Fruit fly (Drosophila melanogaster) whole organism, prepupa: Measurements from ENCODE around the gene CheA29a.

Experiments
- Blimp-1 ChIP-seq: fragments of 200-800 bp; sonication (Bioruptor generic); optimal IDR thresholded peaks from 3 replicates; lab custom pipeline; 2017; ENCODE audit warnings: missing biosample characterization, missing genetic modification characterization, mild to moderate bottlenecking, moderate library complexity, missing genetic modification reagents
- CG10631 ChIP-seq: fragments of 200-800 bp; sonication (Bioruptor generic); optimal IDR thresholded peaks from 2 replicates; lab custom pipeline; 2016; ENCODE audit warnings: missing biosample characterization, missing genetic modification characterization
- CG11294 ChIP-seq: fragments of 200-800 bp; sonication (Bioruptor generic); IDR thresholded peaks from 2 replicates; pipeline ENCODE4 v1.3.6; 2022; ENCODE audit warnings: missing biosample characterization, missing genetic modification characterization
- CG11902 ChIP-seq: fragments of 200-800 bp; sonication (Bioruptor generic); optimal IDR thresholded peaks from 3 replicates; lab custom pipeline; 2016; ENCODE audit warnings: missing biosample characterization, missing genetic modification characterization
- CG1621 ChIP-seq: fragments of 200-800 bp; sonication (Bioruptor generic); optimal IDR thresholded peaks from 3 replicates; lab custom pipeline; 2018; ENCODE audit warnings: missing biosample characterization, mild to moderate bottlenecking, missing genetic modification characterization
- CG3032 ChIP-seq: fragments of 200-800 bp; optimal IDR thresholded peaks from 2 replicates; lab custom pipeline; 2019; ENCODE audit warnings: missing biosample characterization, mild to moderate bottlenecking, missing genetic modification characterization, moderate library complexity
- CG31627 ChIP-seq: fragments of 200-800 bp; sonication (Bioruptor generic); optimal IDR thresholded peaks from 3 replicates; lab custom pipeline; 2016; ENCODE audit warnings: missing biosample characterization, missing genetic modification characterization
- CG32006 ChIP-seq: fragments of 200-800 bp; sonication (Bioruptor generic); optimal IDR thresholded peaks from 3 replicates; lab custom pipeline; 2017; ENCODE audit warnings: missing biosample characterization, mild to moderate bottlenecking, missing genetic modification characterization
- CG3919 ChIP-seq: fragments of 200-800 bp; sonication (Bioruptor generic); optimal IDR thresholded peaks from 3 replicates; lab custom pipeline; 2016; ENCODE audit warnings: missing biosample characterization, missing genetic modification characterization
- CG4318 ChIP-seq: fragments of 200-800 bp; sonication (Bioruptor generic); optimal IDR thresholded peaks from 3 replicates; lab custom pipeline; 2017; ENCODE audit warnings: missing biosample characterization, mild to moderate bottlenecking, missing genetic modification characterization
- CG6163 ChIP-seq: fragments of 200-800 bp; sonication (Bioruptor generic); IDR thresholded peaks from 3 replicates; pipeline ENCODE4 v1.3.6; 2022; ENCODE audit warnings: missing biosample characterization, missing genetic modification characterization
- CG6792 ChIP-seq: fragments of 200-800 bp; sonication (Bioruptor generic); optimal IDR thresholded peaks from 3 replicates; lab custom pipeline; 2016; ENCODE audit warnings: missing biosample characterization, missing genetic modification characterization
- CG6808 ChIP-seq: fragments of 200-800 bp; sonication (Bioruptor generic); optimal IDR thresholded peaks from 3 replicates; lab custom pipeline; 2017; ENCODE audit warnings: missing biosample characterization, missing genetic modification characterization, mild to moderate bottlenecking, moderate library complexity, missing genetic modification reagents
- CG7368 ChIP-seq: fragments of 200-800 bp; sonication (Bioruptor generic); optimal IDR thresholded peaks from 3 replicates; lab custom pipeline; 2016; ENCODE audit warnings: missing biosample characterization, missing genetic modification characterization
- CG8119 ChIP-seq: fragments of 200-800 bp; sonication (Bioruptor generic); IDR thresholded peaks from 3 replicates; pipeline ENCODE4 v1.3.6; 2022; ENCODE audit warnings: missing biosample characterization, missing genetic modification characterization
- CG8319 ChIP-seq: fragments of 200-800 bp; sonication (Bioruptor generic); optimal IDR thresholded peaks from 3 replicates; lab custom pipeline; 2016; ENCODE audit warnings: missing biosample characterization, missing genetic modification characterization
- CG8632 ChIP-seq: fragments of 200-800 bp; sonication (Bioruptor generic); optimal IDR thresholded peaks from 3 replicates; lab custom pipeline; 2016; ENCODE audit warnings: missing biosample characterization, missing genetic modification characterization
- CG9139 ChIP-seq: fragments of 200-800 bp; sonication (Bioruptor generic); optimal IDR thresholded peaks from 3 replicates; lab custom pipeline; 2017; ENCODE audit warnings: missing biosample characterization, mild to moderate bottlenecking, missing genetic modification characterization
- Eip75B ChIP-seq: fragments of 200-800 bp; sonication (Bioruptor generic); optimal IDR thresholded peaks from 3 replicates; lab custom pipeline; 2016; ENCODE audit warnings: missing biosample characterization, missing genetic modification characterization
- Eip78C ChIP-seq: fragments of 200-800 bp; sonication (Bioruptor generic); peaks from one replicate; lab custom pipeline; 2016; ENCODE audit warnings: missing biosample characterization, missing genetic modification characterization
- Eip93F ChIP-seq: fragments of 200-800 bp; sonication (Bioruptor generic); optimal IDR thresholded peaks from 2 replicates; lab custom pipeline; 2016; ENCODE audit warnings: missing biosample characterization, mild to moderate bottlenecking, missing genetic modification characterization
- Ets96B ChIP-seq: fragments of 200-800 bp; optimal IDR thresholded peaks from 2 replicates; lab custom pipeline; 2019; ENCODE audit warnings: missing biosample characterization, mild to moderate bottlenecking, missing genetic modification characterization, moderate library complexity
- Hr38 ChIP-seq: sonication (Bioruptor generic); optimal IDR thresholded peaks from 2 replicates; lab custom pipeline; 2016; ENCODE audit warnings: missing biosample characterization, missing genetic modification characterization
- Hr39 ChIP-seq: fragments of 200-800 bp; sonication (Bioruptor generic); optimal IDR thresholded peaks from 2 replicates; lab custom pipeline; 2016; ENCODE audit warnings: missing biosample characterization, missing genetic modification characterization
- Hr4 ChIP-seq: fragments of 200-800 bp; sonication (Bioruptor generic); optimal IDR thresholded peaks from 3 replicates; lab custom pipeline; 2016; ENCODE audit warnings: missing biosample characterization, missing genetic modification characterization
- OdsH ChIP-seq: fragments of 200-800 bp; sonication (Bioruptor generic); optimal IDR thresholded peaks from 3 replicates; lab custom pipeline; 2016; ENCODE audit warnings: missing biosample characterization, missing genetic modification characterization
- Smox ChIP-seq: fragments of 200-800 bp; sonication (Bioruptor generic); optimal IDR thresholded peaks from 3 replicates; lab custom pipeline; 2016; ENCODE audit warnings: missing biosample characterization, missing genetic modification characterization
- Sox102F ChIP-seq: fragments of 200-800 bp; sonication (Bioruptor generic); optimal IDR thresholded peaks from 2 replicates; lab custom pipeline; 2016; ENCODE audit warnings: missing biosample characterization, mild to moderate bottlenecking, missing genetic modification characterization
- Sox14 ChIP-seq: fragments of 200-800 bp; sonication (Bioruptor generic); optimal IDR thresholded peaks from 3 replicates; lab custom pipeline; 2016; ENCODE audit warnings: missing biosample characterization, missing genetic modification characterization
- Sox15 ChIP-seq: fragments of 200-800 bp; sonication (Bioruptor generic); optimal IDR thresholded peaks from 3 replicates; lab custom pipeline; 2016; ENCODE audit warnings: missing biosample characterization, missing genetic modification characterization
- acj6 ChIP-seq: fragments of 200-800 bp; sonication (Bioruptor generic); optimal IDR thresholded peaks from 3 replicates; lab custom pipeline; 2016; ENCODE audit warnings: missing biosample characterization, missing genetic modification characterization
- cyc ChIP-seq: fragments of 200-800 bp; sonication (Bioruptor generic); optimal IDR thresholded peaks from 3 replicates; lab custom pipeline; 2016; ENCODE audit warnings: missing biosample characterization, missing genetic modification characterization
- dac ChIP-seq: fragments of 200-800 bp; sonication (Bioruptor generic); optimal IDR thresholded peaks from 2 replicates; lab custom pipeline; 2017; ENCODE audit warnings: missing biosample characterization, mild to moderate bottlenecking, missing genetic modification characterization
- dsx ChIP-seq: fragments of 200-800 bp; optimal IDR thresholded peaks from 3 replicates; lab custom pipeline; 2019; ENCODE audit warnings: missing biosample characterization, mild to moderate bottlenecking, missing genetic modification characterization, moderate library complexity; ENCODE audit not compliant: poor library complexity, severe bottlenecking
- eg ChIP-seq: fragments of 200-800 bp; sonication (Bioruptor generic); IDR thresholded peaks from 3 replicates; pipeline ENCODE4 v1.3.6; 2022; ENCODE audit warnings: missing biosample characterization, missing genetic modification characterization
- fkh ChIP-seq: fragments of 200-800 bp; sonication (Bioruptor generic); optimal IDR thresholded peaks from 3 replicates; lab custom pipeline; 2017; ENCODE audit warnings: missing biosample characterization, mild to moderate bottlenecking, missing genetic modification characterization, moderate library complexity
- lz ChIP-seq: fragments of 200-800 bp; sonication (Bioruptor generic); optimal IDR thresholded peaks from 3 replicates; lab custom pipeline; 2016; ENCODE audit warnings: missing biosample characterization, missing genetic modification characterization
- pdm3 ChIP-seq: fragments of 200-800 bp; sonication (Bioruptor generic); optimal IDR thresholded peaks from 3 replicates; lab custom pipeline; 2016; ENCODE audit warnings: missing biosample characterization, missing genetic modification characterization
- spab ChIP-seq: fragments of 200-800 bp; sonication (Bioruptor generic); optimal IDR thresholded peaks from 2 replicates; lab custom pipeline; 2017; ENCODE audit warnings: missing biosample characterization, mild to moderate bottlenecking, missing genetic modification characterization, missing genetic modification reagents
- ss ChIP-seq, 2 experiments: fragments of 200-800 bp; sonication (Bioruptor generic); optimal IDR thresholded peaks; 2 replicates in 1 of 2; 3 replicates in 1 of 2; lab custom pipeline; 2017 to 2018; ENCODE audit warnings: mild to moderate bottlenecking in 2 of 2, missing biosample characterization in 2 of 2, missing genetic modification characterization in 2 of 2, moderate library complexity in 1 of 2
- svp ChIP-seq: fragments of 200-800 bp; sonication (Bioruptor generic); peaks from one replicate; lab custom pipeline; 2016; ENCODE audit warnings: missing biosample characterization, missing genetic modification characterization
- topi ChIP-seq: fragments of 200-800 bp; sonication (Bioruptor generic); optimal IDR thresholded peaks from 3 replicates; lab custom pipeline; 2016; ENCODE audit warnings: missing biosample characterization, missing genetic modification characterization
- vri ChIP-seq: fragments of 200-800 bp; sonication (Bioruptor generic); optimal IDR thresholded peaks from 3 replicates; lab custom pipeline; 2016; ENCODE audit warnings: missing biosample characterization, mild to moderate bottlenecking, missing genetic modification characterization

The CheA29a gene

dm6 chr2L:8464107-8464582 is 13.0 kb upstream of the CheA29a start, which contains the start of gene prg (continued):
- peak; percentile 21 for TF ChIP-seq CG6808 (GFP tag; lab: Kevin White, UChicago)
- no peak for TF ChIP-seq Blimp-1 (GFP tag; lab: Kevin White, UChicago)
- TF ChIP-seq CG7368 = peak; percentile 17
- TF ChIP-seq CG9139 (GFP tag; lab: Kevin White, UChicago) = peak; percentile 0
- no peak for TF ChIP-seq Sox15 (GFP tag; lab: Kevin White, UChicago)
- TF ChIP-seq Smox (GFP tag; lab: Kevin White, UChicago) = peak; percentile 73
- TF ChIP-seq Hr39 (GFP tag; lab: Kevin White, UChicago) = peak; percentile 52
- TF ChIP-seq CG11902 = peak; percentile 49
- peak; percentile 51 for TF ChIP-seq CG6792 (GFP tag; lab: Kevin White, UChicago)
- peak; percentile 63 for TF ChIP-seq CG31627 (GFP tag; lab: Kevin White, UChicago)
- peak; percentile 62 for TF ChIP-seq cyc
- no peak for TF ChIP-seq CG8319 (GFP tag; lab: Kevin White, UChicago)
- TF ChIP-seq CG32006 (GFP tag; lab: Kevin White, UChicago) = peak; percentile 54
- peak; percentile 51 for TF ChIP-seq Eip93F (GFP tag; lab: Kevin White, UChicago)
- peak; percentile 77 for TF ChIP-seq Eip75B (GFP tag; lab: Kevin White, UChicago)
- TF ChIP-seq topi (GFP tag; lab: Kevin White, UChicago) = peak; percentile 75
- TF ChIP-seq CG3032 (tag; lab: Kevin White, UChicago) = peak; percentile 41
- peak; percentile 67 for TF ChIP-seq Ets96B (tag; lab: Kevin White, UChicago)
- TF ChIP-seq CG6163 (GFP tag; lab: Robert Waterston, UW) = peak; percentile 42
- TF ChIP-seq CG1621 = peak; percentile 2
- peak; percentile 51 for TF ChIP-seq CG4318 (GFP tag; lab: Kevin White, UChicago)
- TF ChIP-seq lz (GFP tag; lab: Kevin White, UChicago) = peak; percentile 51

dm6 chr2L:8466643-8467042 is 10.5 kb upstream of the CheA29a start, which contains the start of gene dachs:
Gene dachs (plus strand): TSS chr2L:8466817.
- TF ChIP-seq Eip78C (GFP tag; lab: Kevin White, UChicago) (peak; percentile 50), cyc (no peak), svp (GFP tag; lab: Kevin White, UChicago) (peak; percentile 30)

dm6 chr2L:8468929-8469681 is 8.0 kb upstream of the CheA29a start:
- TF ChIP-seq Eip78C (GFP tag; lab: Kevin White, UChicago) = peak; percentile 79
- peak; percentile 14 for TF ChIP-seq vri (GFP tag; lab: Kevin White, UChicago)
- TF ChIP-seq Eip93F (GFP tag; lab: Kevin White, UChicago) = no peak
- TF ChIP-seq CG9139 (GFP tag; lab: Kevin White, UChicago) = no peak
- TF ChIP-seq Blimp-1 (GFP tag; lab: Kevin White, UChicago) = peak; percentile 1
- no peak for TF ChIP-seq spab (GFP tag; lab: Kevin White, UChicago)
- peak; percentile 29 for TF ChIP-seq Smox (GFP tag; lab: Kevin White, UChicago)
- peak; percentile 8 for TF ChIP-seq cyc
- TF ChIP-seq dac (GFP tag; lab: Kevin White, UChicago) = no peak
- peak; percentile 28 for TF ChIP-seq CG6792 (GFP tag; lab: Kevin White, UChicago)
- TF ChIP-seq topi (GFP tag; lab: Kevin White, UChicago) = peak; percentile 47
- TF ChIP-seq pdm3 (GFP tag; lab: Kevin White, UChicago) = peak; percentile 20
- peak; percentile 37 for TF ChIP-seq CG32006 (GFP tag; lab: Kevin White, UChicago)
- TF ChIP-seq Eip75B (GFP tag; lab: Kevin White, UChicago) = peak; percentile 24
- TF ChIP-seq Sox102F (GFP tag; lab: Kevin White, UChicago) = peak; percentile 52
- peak; percentile 5 for TF ChIP-seq CG8632
- peak; percentile 23 for TF ChIP-seq lz (GFP tag; lab: Kevin White, UChicago)
- no peak for TF ChIP-seq eg (GFP tag; lab: Robert Waterston, UW)
- no peak for TF ChIP-seq dsx (GFP tag; lab: Kevin White, UChicago)
- peak; percentile 32 for TF ChIP-seq OdsH
- no peak for TF ChIP-seq CG11294 (GFP tag; lab: Robert Waterston, UW)
- no peak for TF ChIP-seq CG6163 (GFP tag; lab: Robert Waterston, UW)
- peak; percentile 21 for TF ChIP-seq CG3032 (tag; lab: Kevin White, UChicago)
- no peak for TF ChIP-seq CG8319 (GFP tag; lab: Kevin White, UChicago)
- TF ChIP-seq acj6 (GFP tag; lab: Kevin White, UChicago) = peak; percentile 15
- no peak for TF ChIP-seq CG8119 (GFP tag; lab: Robert Waterston, UW)
- peak; percentile 7 for TF ChIP-seq Sox14 (GFP tag; lab: Kevin White, UChicago)
- peak; percentile 34 for TF ChIP-seq CG3919 (GFP tag; lab: Kevin White, UChicago)
- TF ChIP-seq Hr39 (GFP tag; lab: Kevin White, UChicago) = peak; percentile 44
- no peak for TF ChIP-seq fkh (GFP tag; lab: Kevin White, UChicago)
- TF ChIP-seq svp (GFP tag; lab: Kevin White, UChicago) = peak; percentile 68
- TF ChIP-seq CG10631 (GFP tag; lab: Kevin White, UChicago) = peak; percentile 21
- no peak for TF ChIP-seq Hr4 (GFP tag; lab: Kevin White, UChicago)
- no peak for TF ChIP-seq Sox15 (GFP tag; lab: Kevin White, UChicago)
- no peak for TF ChIP-seq CG4318 (GFP tag; lab: Kevin White, UChicago)
- TF ChIP-seq Hr38 (GFP tag; lab: Kevin White, UChicago) = no peak
- TF ChIP-seq ss (GFP tag; optimal IDR thresholded peaks at IDR 0.05; lab: Kevin White, UChicago) = peak in 1 of 2 experiments; percentile 94
